Worm (Caenorhabditis elegans) whole organism, L4 larva: ENCODE results near the gene zmp-5.

ENCODE experiments used
- Y5F2A.4 ChIP-seq: fragments of 200-800 bp; sonication (Bioruptor generic); optimal IDR thresholded peaks from 2 replicates; lab custom pipeline; 2018; ENCODE audit warnings: mild to moderate bottlenecking, missing genetic modification characterization, missing compliant biosample characterization
- lim-7 ChIP-seq: fragments of 200-800 bp; sonication (Bioruptor generic); IDR thresholded peaks from 2 replicates; pipeline ENCODE4 v1.3.6; 2022; ENCODE audit warnings: missing genetic modification characterization, missing compliant biosample characterization
- lin-39 ChIP-seq: fragments of 150-350 bp; optimal IDR thresholded peaks from 2 replicates; lab custom pipeline; 2014; ENCODE audit warnings: missing biosample characterization, missing genetic modification reagents, missing genetic modification characterization
- nhr-28 ChIP-seq: fragments of 150-350 bp; optimal IDR thresholded peaks from 2 replicates; lab custom pipeline; 2014; ENCODE audit warnings: missing biosample characterization, missing genetic modification characterization
- nhr-41 ChIP-seq: fragments of 200-800 bp; sonication (Bioruptor generic); IDR thresholded peaks from 2 replicates; pipeline ENCODE4 v1.3.6; 2022; ENCODE audit warnings: missing genetic modification reagents, missing genetic modification characterization, missing compliant biosample characterization
- pha-4 ChIP-seq, 2 experiments: fragments of 150-350 bp in 1 of 2; fragments of 200-800 bp in 1 of 2; sonication (Bioruptor generic) in 1 of 2; IDR thresholded peaks in 1 of 2; optimal IDR thresholded peaks in 1 of 2; 2 replicates each; pipeline versions ENCODE4 v1.3.6 to Lab custom; 2014 to 2022; ENCODE audit warnings: missing genetic modification characterization in 2 of 2, missing genetic modification reagents in 2 of 2, missing biosample characterization in 1 of 2, missing compliant biosample characterization in 1 of 2
- unc-62 ChIP-seq, 3 experiments: fragments of 150-350 bp in 1 of 3; sonication (generic microtip); optimal IDR thresholded peaks in 2 of 3; peaks in 1 of 3; 1 replicate in 1 of 3; 2 replicates in 2 of 3; lab custom pipeline; 2014 to 2017; ENCODE audit warnings: missing biosample characterization in 3 of 3, missing genetic modification characterization in 3 of 3, missing genetic modification reagents in 3 of 3, missing genotype in 1 of 3

ce11 chrX:12633862-12634404 is 13.0 kb upstream of the zmp-5 start, which contains the start of gene ivns-1:
- TF ChIP-seq pha-4 (GFP tag; IDR thresholded peaks at IDR 0.05; lab: Robert Waterston, UW), result no peak
- TF ChIP-seq pha-4 (tag; optimal IDR thresholded peaks at IDR 0.05; lab: Kevin White, UChicago), result no peak
- TF ChIP-seq nhr-41 (GFP tag; lab: Robert Waterston, UW), result no peak
- no peak for TF ChIP-seq Y5F2A.4 (GFP tag; lab: Kevin White, UChicago)
- peak in 1 of 2 experiments; percentile 10 for TF ChIP-seq unc-62 (GFP tag; optimal IDR thresholded peaks at IDR 0.05 in 1 of 2; lab: Kevin White, UChicago)
- TF ChIP-seq unc-62 (tag; optimal IDR thresholded peaks at IDR 0.05; lab: Kevin White, UChicago), result no peak
- no peak for TF ChIP-seq lim-7 (GFP tag; lab: Robert Waterston, UW)
- TF ChIP-seq lin-39 (tag; lab: Kevin White, UChicago), result no peak
- TF ChIP-seq nhr-28, result peak; percentile 61
